Worm (Caenorhabditis elegans) whole organism, L2 larva: ENCODE results near the gene fbxa-62.

Source experiments
- fos-1 ChIP-seq: fragments of 150-350 bp; optimal IDR thresholded peaks from 2 replicates; lab custom pipeline; 2014; ENCODE audit warnings: missing biosample characterization, missing genetic modification characterization
- lin-39 ChIP-seq: fragments of 150-350 bp; optimal IDR thresholded peaks from 2 replicates; lab custom pipeline; 2014; ENCODE audit warnings: missing biosample characterization, missing genetic modification reagents, missing genetic modification characterization
- lsy-2 ChIP-seq, 2 experiments: fragments of 150-350 bp in 1 of 2; sonication (generic microtip) in 1 of 2; optimal IDR thresholded peaks; 2 replicates each; lab custom pipeline; 2014 to 2017; ENCODE audit warnings: missing biosample characterization in 2 of 2, missing genetic modification characterization in 2 of 2
- mdl-1 ChIP-seq, 2 experiments: fragments of 150-350 bp in 1 of 2; sonication (generic microtip) in 1 of 2; optimal IDR thresholded peaks; 2 replicates each; lab custom pipeline; 2017; ENCODE audit warnings: missing biosample characterization in 2 of 2, missing genetic modification characterization in 2 of 2
- nhr-23 ChIP-seq: fragments of 150-350 bp; optimal IDR thresholded peaks from 2 replicates; lab custom pipeline; 2014; ENCODE audit warnings: missing biosample characterization, missing genetic modification reagents, missing genetic modification characterization
- snpc-4 ChIP-seq: fragments of 150-350 bp; optimal IDR thresholded peaks from 2 replicates; lab custom pipeline; 2014; ENCODE audit warnings: missing biosample characterization, missing genetic modification characterization
- unc-62 ChIP-seq: fragments of 150-350 bp; optimal IDR thresholded peaks from 2 replicates; lab custom pipeline; 2014; ENCODE audit warnings: missing biosample characterization, missing genetic modification reagents, missing genetic modification characterization

- no peak for TF ChIP-seq fos-1 (tag; lab: Kevin White, UChicago)
- no peak for TF ChIP-seq nhr-23 (tag; lab: Kevin White, UChicago)
- TF ChIP-seq snpc-4 (tag; lab: Kevin White, UChicago), result no peak
- no peak for TF ChIP-seq lsy-2 (tag; optimal IDR thresholded peaks at IDR 0.05; lab: Kevin White, UChicago)
- no peak for TF ChIP-seq mdl-1 (tag; optimal IDR thresholded peaks at IDR 0.05; lab: Kevin White, UChicago)
- TF ChIP-seq lin-39 (tag; lab: Kevin White, UChicago), result no peak
- no peak for TF ChIP-seq unc-62 (GFP tag; lab: Kevin White, UChicago)
Measured at ce11 chrIII:2272732-2273131, 45.2 kb downstream of the fbxa-62 start, which contains the start of gene fbxa-39.
